Worm (Caenorhabditis elegans) whole organism, L2 larva: Measurements from ENCODE around the gene rpl-7A.

Experiments
- ZK546.5 ChIP-seq: sonication (generic microtip); optimal IDR thresholded peaks from 2 replicates; lab custom pipeline; 2017; ENCODE audit warnings: missing biosample characterization, missing genetic modification characterization
- dmd-4 ChIP-seq: sonication (generic microtip); optimal IDR thresholded peaks from 2 replicates; lab custom pipeline; 2017; ENCODE audit warnings: missing biosample characterization, missing genetic modification characterization
- lin-13 ChIP-seq: fragments of 150-350 bp; optimal IDR thresholded peaks from 2 replicates; lab custom pipeline; 2014; ENCODE audit warnings: missing biosample characterization, missing genetic modification reagents, missing genetic modification characterization
- lsy-2 ChIP-seq, 2 experiments: fragments of 150-350 bp in 1 of 2; sonication (generic microtip) in 1 of 2; optimal IDR thresholded peaks; 2 replicates each; lab custom pipeline; 2014 to 2017; ENCODE audit warnings: missing biosample characterization in 2 of 2, missing genetic modification characterization in 2 of 2
- mdl-1 ChIP-seq, 2 experiments: fragments of 150-350 bp in 1 of 2; sonication (generic microtip) in 1 of 2; optimal IDR thresholded peaks; 2 replicates each; lab custom pipeline; 2017; ENCODE audit warnings: missing biosample characterization in 2 of 2, missing genetic modification characterization in 2 of 2
- nhr-11 ChIP-seq: fragments of 150-350 bp; optimal IDR thresholded peaks from 2 replicates; lab custom pipeline; 2014; ENCODE audit warnings: missing biosample characterization, missing genetic modification characterization
- nhr-77 ChIP-seq: fragments of 150-350 bp; optimal IDR thresholded peaks from 2 replicates; lab custom pipeline; 2014; ENCODE audit warnings: missing biosample characterization, missing genetic modification characterization
- ztf-4 ChIP-seq: fragments of 150-350 bp; optimal IDR thresholded peaks from 2 replicates; lab custom pipeline; 2014; ENCODE audit warnings: missing biosample characterization, missing genetic modification characterization

DNA sequence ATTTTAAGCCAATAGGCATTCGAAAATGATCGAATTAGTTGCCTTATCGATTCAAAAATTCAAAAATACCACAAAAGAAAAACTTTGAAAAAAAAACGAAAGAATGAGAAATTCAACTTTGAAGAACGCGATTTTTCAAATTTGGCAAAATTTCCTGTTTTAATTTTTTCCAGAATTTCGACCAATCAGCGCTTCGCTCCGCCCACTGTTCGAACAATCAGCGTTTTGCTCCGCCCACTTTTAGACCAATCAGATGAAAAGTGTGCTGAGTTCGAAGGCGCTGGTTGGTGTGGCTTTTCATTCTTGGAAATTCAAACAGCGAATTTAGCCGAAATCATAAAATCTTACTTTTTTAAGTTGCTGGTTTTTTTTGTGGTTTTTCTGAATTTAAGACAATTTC is 7.2 kb upstream of the rpl-7A start:
- no peak for TF ChIP-seq nhr-77 (tag; lab: Kevin White, UChicago)
- no peak for TF ChIP-seq lin-13 (GFP tag; lab: Kevin White, UChicago)
- no peak for TF ChIP-seq ztf-4 (tag; lab: Kevin White, UChicago)
- TF ChIP-seq nhr-11, result no peak
- TF ChIP-seq dmd-4 (tag; lab: Kevin White, UChicago), result no peak
- no peak for TF ChIP-seq lsy-2 (tag; optimal IDR thresholded peaks at IDR 0.05; lab: Kevin White, UChicago)
- TF ChIP-seq ZK546.5 (tag; lab: Kevin White, UChicago), result no peak
- no peak for TF ChIP-seq mdl-1 (tag; optimal IDR thresholded peaks at IDR 0.05; lab: Kevin White, UChicago)
